Worm (Caenorhabditis elegans) whole organism, young adult: ENCODE data around the gene mrpl-18.

ENCODE experiments used
- B0336.3 ChIP-seq: fragments of 200-800 bp; sonication (Bioruptor generic); IDR thresholded peaks from 2 replicates; pipeline ENCODE4 v1.3.6; 2022; ENCODE audit warnings: missing genetic modification characterization, missing compliant biosample characterization
- ZK185.1 ChIP-seq: sonication (generic microtip); optimal IDR thresholded peaks from 2 replicates; lab custom pipeline; 2016; ENCODE audit warnings: mild to moderate bottlenecking, missing genetic modification characterization, missing compliant biosample characterization; ENCODE audit not compliant: poor library complexity, severe bottlenecking
- ekl-4 ChIP-seq: fragments of 200-800 bp; sonication (Bioruptor generic); IDR thresholded peaks from 2 replicates; pipeline ENCODE4 v1.3.6; 2022; ENCODE audit warnings: missing genetic modification reagents, missing genetic modification characterization, missing compliant biosample characterization
- mcd-1 ChIP-seq: fragments of 200-800 bp; sonication (Bioruptor generic); IDR thresholded peaks from 2 replicates; pipeline ENCODE4 v1.3.6; 2022; ENCODE audit warnings: missing genetic modification reagents, missing genetic modification characterization, missing compliant biosample characterization
- mes-4 ChIP-seq: sonication (generic microtip); optimal IDR thresholded peaks from 2 replicates; lab custom pipeline; 2016; ENCODE audit warnings: missing genotype, missing genetic modification characterization, missing compliant biosample characterization
- unc-130 ChIP-seq: sonication (generic microtip); optimal IDR thresholded peaks from 2 replicates; lab custom pipeline; 2016; ENCODE audit warnings: missing genetic modification reagents, missing genetic modification characterization, missing compliant biosample characterization
- unc-62 ChIP-seq: fragments of 150-350 bp; optimal IDR thresholded peaks from 2 replicates; lab custom pipeline; 2014; ENCODE audit warnings: missing biosample characterization, missing genetic modification reagents, missing genetic modification characterization
- ztf-3 ChIP-seq: fragments of 200-800 bp; sonication (Bioruptor generic); optimal IDR thresholded peaks from 2 replicates; lab custom pipeline; 2018; ENCODE audit warnings: mild to moderate bottlenecking, missing genetic modification characterization, missing compliant biosample characterization

DNA sequence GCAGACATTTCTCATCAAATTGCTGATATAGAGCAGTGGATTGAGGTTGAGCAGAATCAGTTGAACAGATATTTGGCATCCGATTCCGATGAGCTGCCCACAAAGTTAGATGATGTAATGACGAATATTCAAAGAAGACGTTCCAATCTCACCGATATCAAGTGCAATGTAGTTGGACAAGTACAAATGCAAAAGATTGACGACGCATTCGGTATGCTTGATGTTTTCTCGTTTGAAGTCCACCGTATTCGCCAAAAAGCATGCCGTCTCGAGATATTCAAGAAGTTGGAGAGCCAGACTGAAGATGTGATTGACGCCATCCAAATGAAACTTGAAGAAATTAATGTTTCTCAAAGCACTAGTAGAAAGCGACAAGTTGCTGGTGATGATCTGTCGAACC is 40.3 kb downstream of the mrpl-18 start:
- TF ChIP-seq ztf-3 = no peak
- TF ChIP-seq mcd-1 (GFP tag; lab: Robert Waterston, UW) = no peak
- no peak for TF ChIP-seq unc-62 (GFP tag; lab: Kevin White, UChicago)
- TF ChIP-seq ZK185.1 (tag; lab: Kevin White, UChicago) = no peak
- no peak for TF ChIP-seq mes-4 (tag; lab: Kevin White, UChicago)
- no peak for TF ChIP-seq ekl-4 (GFP tag; lab: Robert Waterston, UW)
- TF ChIP-seq unc-130 = no peak
- TF ChIP-seq B0336.3 = no peak
